Worm (Caenorhabditis elegans) whole organism, L3 larva: ENCODE measurements around the gene C50F7.9.

Source experiments
- ama-1 ChIP-seq: fragments of 150-350 bp; optimal IDR thresholded peaks from 2 replicates; lab custom pipeline; 2018
- ceh-16 ChIP-seq: sonication (generic microtip); optimal IDR thresholded peaks from 2 replicates; lab custom pipeline; 2017; ENCODE audit warnings: missing biosample characterization, missing genetic modification characterization
- elt-3 ChIP-seq, 3 experiments: fragments of 150-350 bp in 1 of 3; sonication (generic microtip) in 2 of 3; optimal IDR thresholded peaks; 2 replicates in 2 of 3; 4 replicates in 1 of 3; lab custom pipeline; 2014 to 2017; ENCODE audit warnings: missing biosample characterization in 3 of 3, missing genetic modification characterization in 3 of 3
- fkh-10 ChIP-seq: sonication (generic microtip); optimal IDR thresholded peaks from 2 replicates; lab custom pipeline; 2017; ENCODE audit warnings: missing biosample characterization, missing genetic modification reagents, missing genetic modification characterization
- lin-39 ChIP-seq: fragments of 150-350 bp; optimal IDR thresholded peaks from 2 replicates; lab custom pipeline; 2018; ENCODE audit warnings: missing biosample characterization, missing genetic modification reagents, missing genetic modification characterization
- mdl-1 ChIP-seq: fragments of 150-350 bp; optimal IDR thresholded peaks from 2 replicates; lab custom pipeline; 2014; ENCODE audit warnings: missing biosample characterization, missing genetic modification characterization
- nhr-28 ChIP-seq: fragments of 150-350 bp; optimal IDR thresholded peaks from 2 replicates; lab custom pipeline; 2014; ENCODE audit warnings: missing biosample characterization, missing genetic modification characterization
- nhr-67 ChIP-seq: fragments of 150-350 bp; optimal IDR thresholded peaks from 2 replicates; lab custom pipeline; 2014; ENCODE audit warnings: missing biosample characterization, missing genetic modification characterization
- pha-4 ChIP-seq: fragments of 150-350 bp; optimal IDR thresholded peaks from 2 replicates; lab custom pipeline; 2014; ENCODE audit warnings: missing biosample characterization, missing genetic modification reagents, missing genetic modification characterization
- snpc-4 ChIP-seq: fragments of 150-350 bp; optimal IDR thresholded peaks from 2 replicates; lab custom pipeline; 2014; ENCODE audit warnings: missing biosample characterization, missing genetic modification characterization
- unc-62 ChIP-seq: fragments of 150-350 bp; sonication (generic microtip); optimal IDR thresholded peaks from 4 replicates; lab custom pipeline; 2014; ENCODE audit warnings: missing biosample characterization, missing genetic modification reagents, missing genetic modification characterization

- TF ChIP-seq fkh-10 (GFP tag; lab: Kevin White, UChicago) (no peak), pha-4 (no peak), elt-3 (tag; optimal IDR thresholded peaks at IDR 0.05; lab: Kevin White, UChicago) (no peak), ama-1 (no peak), lin-39 (tag; lab: Kevin White, UChicago) (no peak), nhr-28 (tag; lab: Kevin White, UChicago) (no peak), unc-62 (GFP tag; lab: Kevin White, UChicago) (no peak), ceh-16 (tag; lab: Kevin White, UChicago) (no peak), mdl-1 (no peak), nhr-67 (tag; lab: Kevin White, UChicago) (no peak), snpc-4 (tag; lab: Kevin White, UChicago) (no peak)
Observed at ce11 chrIV:7722806-7723205, 9.1 kb downstream of the C50F7.9 start, which contains the start of gene C50F7.6.
